Worm (Caenorhabditis elegans): ENCODE results near the gene rpn-13.

Gene rpn-13

DNA sequence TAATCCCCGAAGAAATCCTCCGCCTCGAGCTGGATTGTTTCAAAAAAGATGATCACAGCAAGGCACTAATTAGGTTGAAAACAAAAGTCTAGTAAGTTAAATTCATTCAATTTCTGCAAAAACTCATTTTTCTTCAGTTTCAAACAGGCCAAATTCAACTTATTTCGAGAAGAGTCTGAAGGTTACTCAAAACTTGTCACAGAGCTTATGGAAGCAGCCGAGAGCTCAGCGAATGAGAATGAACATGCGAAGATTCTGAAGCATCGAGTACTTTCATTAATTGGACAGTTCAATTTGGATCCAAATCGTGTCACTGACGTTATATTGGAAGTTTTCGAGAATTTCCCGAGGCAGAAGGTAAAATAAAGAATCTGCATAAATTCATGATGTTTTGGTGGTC is 26.8 kb upstream of the rpn-13 start:
- TF ChIP-seq ztf-29 (GFP tag; IDR thresholded peaks at IDR 0.05) (no peak), ref-1 (GFP tag; conservative IDR thresholded peaks at IDR 0.05) (no peak), T22C8.4 (GFP tag; IDR thresholded peaks at IDR 0.05) (no peak), cog-1 (tag; optimal IDR thresholded peaks at IDR 0.05) (no peak), med-1 (GFP tag; optimal IDR thresholded peaks at IDR 0.05; ENCODE audit: insufficient read depth) (no peak), tab-1 (GFP tag; IDR thresholded peaks at IDR 0.05) (no peak), flt-1 (GFP tag; IDR thresholded peaks at IDR 0.05) (no peak), ztf-23 (GFP tag; IDR thresholded peaks at IDR 0.05) (no peak), klf-2 (GFP tag; conservative IDR thresholded peaks at IDR 0.05) (no peak)

DNA sequence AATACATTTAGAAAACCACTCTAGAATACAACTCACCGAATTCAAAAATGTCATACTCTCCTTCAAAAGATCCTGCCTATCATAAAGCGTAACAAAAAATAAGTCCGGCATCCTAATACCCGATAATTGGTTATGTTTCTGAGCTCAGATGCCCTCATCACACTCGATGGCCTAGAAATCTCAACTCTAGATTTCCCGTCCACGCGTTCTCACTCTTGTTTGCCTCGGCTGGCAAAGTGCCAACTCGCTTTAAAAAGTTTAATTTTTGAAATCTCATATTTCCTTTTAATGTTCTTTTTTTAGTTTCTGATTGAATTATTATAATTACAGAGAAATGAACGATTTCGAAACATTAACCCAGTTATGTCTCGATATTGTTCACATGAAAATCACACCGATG is 26.0 kb upstream of the rpn-13 start, which contains the start of the genes C56G2.15 and thoc-2:
C56G2.15 (minus strand) TSS at position 188 of the 400 bp plus-strand sequence.
thoc-2 (plus strand) TSS at position 331 of the 400 bp plus-strand sequence.
- no peak for TF ChIP-seq klf-2 (GFP tag; conservative IDR thresholded peaks at IDR 0.05)
- TF ChIP-seq ztf-29 (GFP tag; IDR thresholded peaks at IDR 0.05): no peak
- TF ChIP-seq tab-1 (GFP tag; IDR thresholded peaks at IDR 0.05): no peak
- TF ChIP-seq flt-1 (GFP tag; IDR thresholded peaks at IDR 0.05): no peak
- TF ChIP-seq ztf-23 (GFP tag; IDR thresholded peaks at IDR 0.05): no peak
- no peak for TF ChIP-seq cog-1 (tag; optimal IDR thresholded peaks at IDR 0.05)
- TF ChIP-seq T22C8.4 (GFP tag; IDR thresholded peaks at IDR 0.05): no peak
- no peak for TF ChIP-seq ref-1 (GFP tag; conservative IDR thresholded peaks at IDR 0.05)
- no peak for TF ChIP-seq med-1 (GFP tag; optimal IDR thresholded peaks at IDR 0.05; ENCODE audit: insufficient read depth)

DNA sequence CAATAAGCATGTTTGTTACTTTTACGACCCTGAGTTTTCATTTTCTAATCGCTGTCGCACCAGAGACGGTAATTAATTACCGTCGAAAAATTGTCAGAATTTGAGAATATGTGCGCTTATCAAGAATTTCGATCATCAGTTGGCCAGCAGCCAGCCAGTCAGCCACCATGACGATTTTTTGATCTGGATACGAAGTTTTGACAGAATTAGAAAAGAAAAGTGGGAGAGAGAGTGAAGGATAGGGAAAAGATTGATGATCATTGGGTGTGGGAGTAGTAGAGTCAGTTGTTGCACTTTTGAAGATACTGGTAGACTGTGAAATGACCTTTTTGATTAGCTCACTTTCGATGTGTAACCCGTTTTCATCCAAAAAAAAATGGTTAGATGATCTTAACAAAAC is 22.7 kb upstream of the rpn-13 start:
- TF ChIP-seq med-1 (GFP tag; optimal IDR thresholded peaks at IDR 0.05; ENCODE audit: insufficient read depth) (no peak), cog-1 (tag; optimal IDR thresholded peaks at IDR 0.05) (no peak), flt-1 (GFP tag; IDR thresholded peaks at IDR 0.05) (no peak), klf-2 (GFP tag; conservative IDR thresholded peaks at IDR 0.05) (no peak), ref-1 (GFP tag; conservative IDR thresholded peaks at IDR 0.05) (no peak)

DNA sequence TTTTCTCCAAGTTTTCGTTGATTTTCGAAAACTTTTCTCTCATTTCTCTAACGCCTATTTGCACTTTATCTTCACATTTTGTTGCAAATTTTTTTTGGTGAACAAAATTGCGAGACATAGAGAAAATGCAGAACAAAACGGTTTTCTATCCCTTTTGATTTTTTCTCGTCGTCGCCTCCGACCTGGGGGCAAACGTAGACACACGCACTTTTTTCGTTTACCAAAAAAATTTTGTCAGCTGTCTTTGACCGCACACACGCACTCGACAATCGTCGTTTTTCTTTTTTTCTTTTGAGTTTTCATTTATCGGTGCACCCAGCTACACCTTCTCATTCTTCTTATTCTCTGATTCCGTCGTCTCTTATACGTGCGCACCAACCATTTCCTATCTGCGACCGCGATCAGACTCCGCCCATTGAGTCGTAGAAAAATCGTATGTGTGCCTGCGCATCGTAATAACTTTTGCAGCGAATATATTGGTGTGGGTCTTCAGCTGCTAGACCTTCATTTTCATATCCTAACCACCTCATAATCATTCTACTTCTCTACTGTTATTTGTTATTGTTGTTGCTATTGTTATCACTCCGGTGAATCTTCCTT is 20.7 kb upstream of the rpn-13 start:
- TF ChIP-seq flt-1 (GFP tag; IDR thresholded peaks at IDR 0.05) (no peak), cog-1 (tag; optimal IDR thresholded peaks at IDR 0.05) (no peak), med-1 (GFP tag; optimal IDR thresholded peaks at IDR 0.05; ENCODE audit: insufficient read depth) (no peak), tab-1 (GFP tag; IDR thresholded peaks at IDR 0.05) (no peak), ztf-23 (GFP tag; IDR thresholded peaks at IDR 0.05) (no peak), ztf-29 (GFP tag; IDR thresholded peaks at IDR 0.05) (no peak), ref-1 (GFP tag; conservative IDR thresholded peaks at IDR 0.05) (no peak), T22C8.4 (GFP tag; IDR thresholded peaks at IDR 0.05) (no peak), klf-2 (GFP tag; conservative IDR thresholded peaks at IDR 0.05) (no peak)

DNA sequence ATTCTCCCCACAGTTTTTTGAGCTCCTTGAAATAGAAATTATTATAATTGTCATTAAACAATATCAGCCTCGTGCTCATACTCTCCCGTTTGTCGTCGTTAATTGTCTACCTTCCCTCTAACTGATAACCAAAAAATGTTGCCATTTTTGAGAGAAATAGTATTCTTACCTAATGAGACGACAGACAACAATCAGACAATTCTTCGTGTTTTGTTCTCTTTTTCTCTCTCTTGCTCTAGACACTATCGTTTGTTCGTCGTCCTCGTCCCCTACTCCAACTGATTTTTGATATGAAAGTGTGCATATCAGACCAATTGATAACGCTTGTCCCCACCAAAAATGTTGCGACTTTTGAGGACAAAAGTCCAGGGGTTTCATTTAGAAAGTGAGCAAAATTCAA is 19.8 kb upstream of the rpn-13 start:
- TF ChIP-seq ztf-29 (GFP tag; IDR thresholded peaks at IDR 0.05): no peak
- TF ChIP-seq klf-2 (GFP tag; conservative IDR thresholded peaks at IDR 0.05): no peak
- no peak for TF ChIP-seq ref-1 (GFP tag; conservative IDR thresholded peaks at IDR 0.05)
- no peak for TF ChIP-seq T22C8.4 (GFP tag; IDR thresholded peaks at IDR 0.05)
- no peak for TF ChIP-seq cog-1 (tag; optimal IDR thresholded peaks at IDR 0.05)
- no peak for TF ChIP-seq tab-1 (GFP tag; IDR thresholded peaks at IDR 0.05)
- no peak for TF ChIP-seq ztf-23 (GFP tag; IDR thresholded peaks at IDR 0.05)
- TF ChIP-seq med-1 (GFP tag; optimal IDR thresholded peaks at IDR 0.05; ENCODE audit: insufficient read depth): no peak
- TF ChIP-seq flt-1 (GFP tag; IDR thresholded peaks at IDR 0.05): no peak

DNA sequence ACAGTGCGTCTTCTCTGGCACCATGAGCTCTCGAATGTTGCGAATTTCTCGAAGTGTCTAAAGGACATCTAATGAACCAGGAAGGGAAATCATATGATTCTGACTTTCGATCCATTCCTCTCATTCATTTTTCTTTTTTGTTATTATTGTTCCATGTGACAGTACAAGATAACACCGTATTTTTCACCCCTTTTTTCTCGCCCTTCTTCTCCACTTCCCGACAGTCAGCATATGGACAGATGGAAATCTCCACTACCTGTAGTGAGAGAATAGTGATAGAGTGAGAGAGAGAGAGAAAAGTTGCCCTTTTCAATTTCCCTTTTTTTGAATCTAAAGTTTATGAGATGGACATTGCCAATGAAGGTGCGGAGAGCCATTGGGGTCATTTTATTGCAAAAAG is 19.1 kb upstream of the rpn-13 start:
- TF ChIP-seq med-1 (GFP tag; optimal IDR thresholded peaks at IDR 0.05; ENCODE audit: insufficient read depth) (no peak), ztf-23 (GFP tag; IDR thresholded peaks at IDR 0.05) (no peak), T22C8.4 (GFP tag; IDR thresholded peaks at IDR 0.05) (no peak), klf-2 (GFP tag; conservative IDR thresholded peaks at IDR 0.05) (no peak), tab-1 (GFP tag; IDR thresholded peaks at IDR 0.05) (no peak), cog-1 (tag; optimal IDR thresholded peaks at IDR 0.05) (no peak), flt-1 (GFP tag; IDR thresholded peaks at IDR 0.05) (no peak), ztf-29 (GFP tag; IDR thresholded peaks at IDR 0.05) (no peak), ref-1 (GFP tag; conservative IDR thresholded peaks at IDR 0.05) (no peak)

DNA sequence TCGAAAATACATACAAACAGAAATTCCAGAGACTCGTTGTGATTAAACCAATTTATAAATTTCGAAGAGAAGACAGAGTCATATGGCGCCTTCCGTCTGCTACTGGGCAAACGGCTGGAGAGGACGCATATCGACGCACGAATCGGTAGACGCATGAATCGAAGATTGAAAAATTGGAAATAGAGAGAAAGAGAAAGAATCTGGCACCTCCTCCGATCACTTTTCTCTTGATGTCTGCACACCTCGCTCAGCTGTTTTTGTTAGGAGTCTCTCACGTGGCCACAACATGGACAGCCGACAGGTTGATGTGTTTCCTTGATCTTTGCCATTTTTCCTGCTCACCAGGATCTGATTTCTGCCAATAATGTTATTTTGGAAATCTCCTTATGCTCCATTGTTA is 18.4 kb upstream of the rpn-13 start:
- TF ChIP-seq ztf-29 (GFP tag; IDR thresholded peaks at IDR 0.05) (no peak), cog-1 (tag; optimal IDR thresholded peaks at IDR 0.05) (no peak), ztf-23 (GFP tag; IDR thresholded peaks at IDR 0.05) (no peak), med-1 (GFP tag; optimal IDR thresholded peaks at IDR 0.05; ENCODE audit: insufficient read depth) (no peak), ref-1 (GFP tag; conservative IDR thresholded peaks at IDR 0.05) (no peak), flt-1 (GFP tag; IDR thresholded peaks at IDR 0.05) (no peak), klf-2 (GFP tag; conservative IDR thresholded peaks at IDR 0.05) (no peak), T22C8.4 (GFP tag; IDR thresholded peaks at IDR 0.05) (no peak), tab-1 (GFP tag; IDR thresholded peaks at IDR 0.05) (no peak)

DNA sequence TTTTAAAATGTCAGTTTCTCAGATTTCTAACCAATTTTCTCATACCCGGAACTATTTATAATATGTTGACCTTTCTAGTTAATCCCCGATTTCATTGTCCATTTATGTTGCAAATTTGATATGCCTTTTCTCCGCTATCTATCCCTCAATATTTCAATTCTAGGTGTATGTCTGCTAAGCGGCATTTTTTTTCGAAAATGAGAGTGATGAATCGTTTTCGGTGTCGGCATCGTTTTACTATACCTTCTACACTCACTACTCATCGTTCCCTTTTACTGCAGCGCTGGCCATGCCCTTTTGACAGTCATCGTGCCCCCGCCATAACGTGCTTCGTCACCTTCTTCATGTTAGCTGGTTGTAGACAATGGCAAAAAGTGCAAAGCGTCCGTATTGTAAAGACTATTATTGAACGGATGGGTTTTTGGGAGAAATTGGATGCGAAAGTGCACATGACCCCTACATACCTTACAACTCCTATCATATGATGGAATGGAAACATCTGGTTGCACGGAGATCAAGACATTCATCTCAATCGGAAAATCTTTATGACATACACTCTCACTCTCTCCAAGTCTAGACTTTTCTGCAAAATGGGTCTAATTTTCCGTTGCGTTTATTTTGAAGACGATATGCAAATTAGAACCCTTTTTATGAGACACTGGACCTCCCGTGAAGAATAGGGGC is 17.6 kb upstream of the rpn-13 start:
- TF ChIP-seq flt-1 (GFP tag; IDR thresholded peaks at IDR 0.05): no peak
- no peak for TF ChIP-seq ztf-29 (GFP tag; IDR thresholded peaks at IDR 0.05)
- TF ChIP-seq ref-1 (GFP tag; conservative IDR thresholded peaks at IDR 0.05): no peak
- TF ChIP-seq cog-1 (tag; optimal IDR thresholded peaks at IDR 0.05): no peak
- no peak for TF ChIP-seq med-1 (GFP tag; optimal IDR thresholded peaks at IDR 0.05; ENCODE audit: insufficient read depth)
- no peak for TF ChIP-seq tab-1 (GFP tag; IDR thresholded peaks at IDR 0.05)
- no peak for TF ChIP-seq ztf-23 (GFP tag; IDR thresholded peaks at IDR 0.05)
- TF ChIP-seq T22C8.4 (GFP tag; IDR thresholded peaks at IDR 0.05): no peak
- no peak for TF ChIP-seq klf-2 (GFP tag; conservative IDR thresholded peaks at IDR 0.05)

DNA sequence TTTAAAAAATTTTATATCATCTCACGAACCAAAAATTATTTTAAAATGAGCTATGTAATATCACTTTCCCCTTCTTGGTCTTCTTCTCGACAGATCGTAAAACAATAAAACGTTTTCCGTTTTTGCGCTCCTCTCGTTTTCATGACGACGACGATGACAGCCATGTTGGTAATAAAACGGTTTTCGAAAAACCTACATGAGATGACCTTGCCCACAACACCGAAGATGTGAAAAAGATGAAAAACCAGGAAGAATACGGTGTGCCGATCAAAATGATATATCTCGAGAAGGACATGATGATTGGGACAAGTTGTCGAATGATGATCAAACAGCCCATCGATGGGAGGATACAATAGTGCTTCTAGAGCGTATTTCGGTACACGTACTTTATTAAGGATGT is 17.0 kb upstream of the rpn-13 start:
- TF ChIP-seq ref-1 (GFP tag; conservative IDR thresholded peaks at IDR 0.05) (no peak), med-1 (GFP tag; optimal IDR thresholded peaks at IDR 0.05; ENCODE audit: insufficient read depth) (no peak), flt-1 (GFP tag; IDR thresholded peaks at IDR 0.05) (no peak), ztf-29 (GFP tag; IDR thresholded peaks at IDR 0.05) (no peak), T22C8.4 (GFP tag; IDR thresholded peaks at IDR 0.05) (no peak), cog-1 (tag; optimal IDR thresholded peaks at IDR 0.05) (no peak), klf-2 (GFP tag; conservative IDR thresholded peaks at IDR 0.05) (no peak), ztf-23 (GFP tag; IDR thresholded peaks at IDR 0.05) (no peak), tab-1 (GFP tag; IDR thresholded peaks at IDR 0.05) (no peak)

All from whole organism, midembryonic.